Worm (Caenorhabditis elegans) whole organism, young adult: ENCODE data around the gene glrx-3.
"Not testable (repeated sequence)": the region's sequence is repeated elsewhere in the genome, so short reads cannot be mapped to it uniquely, and the experiment has no call there.

Experiments
- attf-5 ChIP-seq: fragments of 200-800 bp; sonication (Bioruptor generic); optimal IDR thresholded peaks from 2 replicates; lab custom pipeline; 2018; ENCODE audit warnings: mild to moderate bottlenecking, missing genetic modification characterization, missing compliant biosample characterization
- him-1 ChIP-seq: sonication (generic microtip); optimal IDR thresholded peaks from 2 replicates; lab custom pipeline; 2016; ENCODE audit warnings: missing genotype, missing genetic modification reagents, missing genetic modification characterization, missing compliant biosample characterization
- sea-2 ChIP-seq: fragments of 200-800 bp; sonication (Bioruptor generic); IDR thresholded peaks from 2 replicates; pipeline ENCODE4 v1.3.6; 2022; ENCODE audit warnings: missing genetic modification characterization, missing compliant biosample characterization

Gene glrx-3

ce11 chrV:4290093-4290492 lies 51.0 kb downstream of the glrx-3 start, which contains the start of gene srh-193:
Gene srh-193, minus strand, starts transcription at chrV:4290193.
- not testable (repeated sequence) for TF ChIP-seq sea-2 (GFP tag; lab: Robert Waterston, UW); attf-5 (GFP tag; lab: Kevin White, UChicago); him-1
- TF ChIP-seq, all 124 proteins: peak for 0; not testable (repeated sequence) for 124
